Worm (Caenorhabditis elegans) whole organism, L4/young adult: ENCODE data around the gene nas-9.

Experiments
- W03F9.2 ChIP-seq: fragments of 150-350 bp; optimal IDR thresholded peaks from 2 replicates; lab custom pipeline; 2014; ENCODE audit warnings: missing biosample characterization, missing genetic modification characterization
- dao-5 ChIP-seq: sonication (generic microtip); optimal IDR thresholded peaks from 2 replicates; lab custom pipeline; 2016; ENCODE audit warnings: missing genotype, missing genetic modification characterization, moderate library complexity, missing compliant biosample characterization
- him-1 ChIP-seq: sonication (generic microtip); optimal IDR thresholded peaks from 2 replicates; lab custom pipeline; 2016; ENCODE audit warnings: missing genotype, missing genetic modification reagents, missing genetic modification characterization, missing compliant biosample characterization

The nas-9 gene

DNA sequence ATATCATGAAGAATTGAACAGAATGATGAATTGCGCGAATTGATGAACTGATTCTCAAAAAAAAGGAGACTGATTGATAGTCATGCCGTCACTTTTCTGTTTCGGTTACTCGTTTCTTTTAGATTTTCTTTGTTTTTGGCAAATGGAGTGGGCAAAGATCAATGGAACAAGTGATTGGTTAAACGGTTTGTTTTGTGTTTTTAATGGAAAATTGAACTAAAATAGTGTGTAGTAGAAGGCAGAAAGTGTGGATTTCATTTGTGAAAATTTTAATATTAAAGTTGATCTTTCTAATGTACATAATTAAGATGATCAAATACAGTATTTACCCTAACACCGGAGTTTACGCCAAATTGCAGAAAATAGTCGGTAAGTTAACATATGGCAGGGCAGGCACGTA, at the start of gene nas-9:
TSS of gene nas-9 (minus strand) at position 101 of the 400 bp plus-strand sequence.
- no peak for TF ChIP-seq him-1 (tag; lab: Kevin White, UChicago)
- TF ChIP-seq dao-5 (tag; lab: Kevin White, UChicago), result no peak
- no peak for TF ChIP-seq W03F9.2

DNA sequence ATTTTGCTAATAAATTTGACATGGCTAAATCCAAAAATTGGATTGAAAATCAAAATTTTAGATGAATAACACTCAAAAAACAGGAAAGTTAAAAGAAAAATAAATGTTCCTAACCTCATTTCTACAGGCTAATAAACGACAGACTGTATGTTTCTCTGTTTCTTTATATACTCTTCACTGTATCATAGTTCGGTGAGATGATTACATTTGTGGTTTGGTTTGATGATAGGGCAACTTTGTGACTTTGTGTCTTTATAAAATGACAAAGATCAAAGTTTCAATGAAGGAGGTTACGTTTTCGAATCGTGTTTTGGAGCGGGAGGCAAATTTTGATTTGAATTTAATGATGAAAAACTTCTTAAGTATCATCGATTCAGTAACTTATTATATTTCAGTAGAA, 49.7 kb upstream of the nas-9 start, which contains the start of gene ugt-12:
TSS of gene ugt-12 (minus strand) at position 153 of the 400 bp plus-strand sequence.
- no peak for TF ChIP-seq him-1 (tag; lab: Kevin White, UChicago)
- TF ChIP-seq dao-5 (tag; lab: Kevin White, UChicago), result no peak
- no peak for TF ChIP-seq W03F9.2

DNA sequence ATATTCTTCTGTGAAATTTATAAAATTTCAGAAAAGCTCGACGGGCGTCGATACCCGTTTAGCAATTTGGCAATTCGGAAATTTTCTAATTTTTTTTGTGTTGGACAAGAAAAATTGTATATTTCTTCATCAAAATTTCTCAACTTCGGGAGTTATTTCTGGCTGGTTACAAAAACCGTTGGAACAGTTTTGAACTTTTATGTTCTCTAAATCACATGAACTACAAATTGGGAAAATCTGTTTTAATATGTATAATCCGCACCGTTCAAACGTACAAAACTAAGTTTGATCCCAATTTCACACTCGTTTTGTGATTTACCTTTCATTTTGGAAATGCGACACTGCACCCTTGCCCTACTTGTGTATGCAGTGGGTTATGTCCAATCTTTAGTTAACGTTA, 45.6 kb upstream of the nas-9 start, which contains the start of gene T19H12.3:
TSS of gene T19H12.3 (plus strand) at position 301 of the 400 bp plus-strand sequence.
- TF ChIP-seq W03F9.2, result no peak
- TF ChIP-seq dao-5 (tag; lab: Kevin White, UChicago), result no peak
- no peak for TF ChIP-seq him-1 (tag; lab: Kevin White, UChicago)

DNA sequence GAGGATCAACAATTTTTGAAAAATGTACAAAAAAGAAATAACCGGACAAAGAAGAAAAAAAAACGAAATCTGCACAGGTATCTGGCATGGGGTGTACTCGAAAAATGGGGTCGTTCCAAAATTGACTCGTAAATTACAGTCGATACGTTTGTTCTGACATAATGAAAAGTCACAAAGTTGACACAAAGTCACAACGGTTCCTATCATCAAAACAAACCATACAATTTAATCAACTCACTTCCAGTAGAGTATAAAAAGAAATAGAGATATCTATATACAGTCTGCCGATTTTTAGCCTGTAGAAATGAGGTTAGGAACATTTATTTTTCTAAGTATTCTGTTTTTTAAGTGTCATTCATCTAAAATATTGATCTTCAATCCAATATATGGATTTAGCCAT, 44.7 kb upstream of the nas-9 start, which contains the start of gene T19H12.12:
TSS of gene T19H12.12 (plus strand) at position 301 of the 400 bp plus-strand sequence.
- TF ChIP-seq dao-5 (tag; lab: Kevin White, UChicago), result no peak

DNA sequence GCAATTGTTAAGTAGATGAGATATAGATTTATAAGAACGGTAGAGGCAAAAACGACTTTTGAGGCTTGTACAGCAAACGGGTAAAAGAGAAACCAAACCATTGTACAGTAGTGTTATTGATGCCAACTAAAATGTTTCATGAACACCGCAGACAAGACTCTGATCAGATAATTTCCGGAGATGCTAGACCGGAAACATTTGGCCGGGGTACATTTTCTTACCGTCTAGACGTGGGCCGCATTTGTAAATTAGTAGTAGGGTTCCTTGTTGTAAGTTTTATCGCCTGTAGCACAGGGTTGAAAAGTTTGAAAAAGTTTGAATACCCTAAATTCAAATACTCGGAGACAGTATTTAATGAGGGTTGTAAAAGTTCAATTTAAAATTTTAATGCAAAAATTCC, 41.6 kb upstream of the nas-9 start, which contains the start of gene str-32:
TSS of gene str-32 (minus strand) at position 101 of the 400 bp plus-strand sequence.
- TF ChIP-seq him-1 (tag; lab: Kevin White, UChicago) (no peak), dao-5 (tag; lab: Kevin White, UChicago) (no peak), W03F9.2 (no peak)

DNA sequence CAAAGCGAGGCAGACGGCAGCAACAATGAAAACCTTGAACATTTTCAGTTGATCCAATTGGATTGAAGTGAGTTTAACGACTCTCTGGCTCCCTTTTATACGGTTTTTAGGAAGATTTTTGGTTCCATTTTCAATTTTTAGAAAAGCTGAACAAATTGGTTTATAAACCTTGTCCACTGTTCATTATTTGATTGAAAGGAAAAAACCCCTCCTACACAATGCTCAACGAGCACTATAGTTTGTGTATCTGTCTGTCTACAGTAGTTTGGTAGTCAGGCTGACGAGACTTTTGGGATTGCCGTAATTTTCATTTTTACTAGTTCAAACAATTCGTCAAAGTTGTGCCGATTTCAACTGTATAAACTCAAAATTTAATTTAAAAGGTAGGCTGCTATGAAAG, 39.4 kb upstream of the nas-9 start, which contains the start of gene T19H12.15:
TSS of gene T19H12.15 (minus strand) at position 101 of the 400 bp plus-strand sequence.
- TF ChIP-seq dao-5 (tag; lab: Kevin White, UChicago) (no peak), him-1 (tag; lab: Kevin White, UChicago) (no peak), W03F9.2 (no peak)

DNA sequence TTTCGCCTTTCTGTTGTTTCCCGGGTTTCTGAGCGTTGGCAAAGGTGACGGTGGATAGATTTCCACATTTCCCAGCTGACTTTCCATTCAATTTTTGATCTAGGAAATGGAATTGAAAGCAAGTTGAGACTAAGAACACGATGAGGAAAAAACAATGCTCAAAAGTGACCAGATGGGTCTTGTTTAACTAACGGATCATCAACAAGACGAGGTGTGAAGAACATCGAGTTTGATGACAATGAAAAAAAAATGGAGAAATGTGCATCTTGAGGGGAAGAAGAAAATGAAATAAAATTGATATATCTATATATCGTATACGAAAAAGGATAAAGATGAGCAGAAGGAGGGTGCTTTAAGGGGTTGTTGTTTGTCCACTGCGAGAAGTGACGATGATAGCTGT, 37.8 kb upstream of the nas-9 start, which contains the start of gene T19H12.6:
TSS of gene T19H12.6 (minus strand) at position 101 of the 400 bp plus-strand sequence.
- no peak for TF ChIP-seq him-1 (tag; lab: Kevin White, UChicago)
- TF ChIP-seq dao-5 (tag; lab: Kevin White, UChicago), result no peak
- no peak for TF ChIP-seq W03F9.2

DNA sequence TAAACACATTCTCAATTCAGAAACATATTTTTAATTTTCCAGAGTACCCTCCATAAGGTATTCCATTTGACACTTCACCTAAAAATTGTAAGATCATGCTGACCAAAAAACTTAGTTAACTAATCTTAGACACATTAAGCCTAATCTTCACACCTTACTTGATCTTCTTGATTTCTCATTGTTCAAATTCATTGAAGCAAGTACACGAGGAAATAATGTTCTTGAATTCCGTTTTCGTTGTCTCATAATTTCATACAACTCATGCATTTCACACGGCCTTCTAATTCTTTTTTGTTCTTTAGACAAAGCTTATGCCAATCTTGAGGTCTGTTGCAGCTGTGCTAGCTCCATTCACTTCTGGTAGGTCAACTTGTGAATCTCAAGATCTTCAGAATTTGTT, 32.2 kb upstream of the nas-9 start, which contains the start of gene srd-33:
TSS of gene srd-33 (plus strand) at position 301 of the 400 bp plus-strand sequence.
- TF ChIP-seq W03F9.2 (no peak), him-1 (tag; lab: Kevin White, UChicago) (no peak), dao-5 (tag; lab: Kevin White, UChicago) (no peak)

DNA sequence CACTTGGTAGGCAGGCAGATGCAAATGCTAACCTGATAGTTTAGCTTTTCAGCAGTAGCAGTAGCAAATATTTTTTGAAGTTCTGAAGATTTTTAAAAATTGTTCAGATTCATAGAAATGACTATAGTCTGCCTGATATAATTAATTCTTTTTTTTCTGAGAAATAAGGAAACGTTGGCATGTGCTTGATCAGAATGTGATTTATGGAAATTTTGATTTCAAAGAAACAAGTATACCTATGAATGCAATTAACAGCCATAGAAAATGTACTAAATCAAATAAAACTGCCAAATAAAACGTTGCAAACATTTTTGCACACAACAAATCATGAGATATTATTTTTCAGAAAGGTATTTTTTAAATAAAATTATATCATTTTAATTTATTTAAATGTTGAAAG, 30.8 kb upstream of the nas-9 start:
- no peak for TF ChIP-seq dao-5 (tag; lab: Kevin White, UChicago)
- no peak for TF ChIP-seq him-1 (tag; lab: Kevin White, UChicago)
- no peak for TF ChIP-seq W03F9.2

DNA sequence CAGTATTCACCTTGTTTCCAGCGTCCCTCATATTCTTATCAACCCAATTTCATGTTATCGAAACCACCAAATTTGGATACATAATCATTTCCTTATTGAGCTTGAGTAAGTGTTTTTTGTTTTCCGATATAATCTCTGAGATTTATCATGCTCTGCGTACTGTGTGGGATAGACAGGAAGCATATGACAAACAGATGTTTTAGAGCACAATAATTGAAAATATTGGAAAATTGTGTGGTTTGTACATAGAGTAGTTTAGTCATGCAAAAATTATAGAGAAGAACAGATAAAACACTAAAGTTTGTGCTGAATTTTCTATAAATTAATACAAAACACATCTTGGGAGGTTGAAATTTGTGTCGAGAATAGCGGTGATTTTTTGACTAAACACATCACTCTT, 28.9 kb upstream of the nas-9 start:
- TF ChIP-seq him-1 (tag; lab: Kevin White, UChicago), result no peak
- no peak for TF ChIP-seq dao-5 (tag; lab: Kevin White, UChicago)
- TF ChIP-seq W03F9.2, result no peak

DNA sequence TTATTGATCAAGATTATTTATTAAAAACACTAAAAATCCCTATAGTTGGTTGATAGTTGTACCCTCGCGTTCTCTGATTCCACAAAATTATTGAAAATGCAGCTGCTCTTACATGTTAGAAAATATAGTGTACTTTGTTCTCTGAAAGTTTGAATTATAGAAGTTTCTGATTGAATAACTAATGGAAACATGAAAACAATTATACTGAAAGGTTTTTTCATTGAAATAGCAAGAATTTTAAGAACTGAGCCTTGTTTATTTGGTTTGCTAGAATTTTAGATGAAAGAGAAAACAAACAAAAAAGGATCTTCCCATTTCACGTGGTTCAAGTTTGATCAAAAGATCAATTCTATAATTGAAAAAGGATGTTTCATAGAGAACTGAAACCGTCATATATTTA, 27.7 kb upstream of the nas-9 start:
- TF ChIP-seq dao-5 (tag; lab: Kevin White, UChicago) (no peak), W03F9.2 (no peak), him-1 (tag; lab: Kevin White, UChicago) (no peak)

DNA sequence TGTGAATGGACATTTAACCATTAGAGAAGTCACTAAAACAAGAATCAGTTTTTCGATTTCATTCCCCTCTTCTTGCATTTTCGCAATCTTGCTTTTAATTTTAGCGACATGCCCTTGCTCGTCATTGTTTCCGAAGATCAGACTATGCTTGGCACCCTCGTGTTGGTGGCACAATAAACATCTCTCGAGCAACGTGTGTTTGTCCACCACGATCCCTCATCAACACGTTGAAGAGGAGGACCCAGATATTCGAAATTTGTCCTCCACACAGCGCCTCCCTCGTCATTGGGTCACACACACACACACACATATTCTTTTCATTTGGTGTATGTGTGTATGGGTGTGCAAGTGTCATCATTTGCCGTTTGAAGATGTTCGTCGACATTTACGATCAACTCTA, 25.6 kb upstream of the nas-9 start, which contains the start of gene srd-32:
TSS of gene srd-32 (plus strand) at position 301 of the 400 bp plus-strand sequence.
- TF ChIP-seq dao-5 (tag; lab: Kevin White, UChicago) (no peak), him-1 (tag; lab: Kevin White, UChicago) (no peak), W03F9.2 (no peak)

DNA sequence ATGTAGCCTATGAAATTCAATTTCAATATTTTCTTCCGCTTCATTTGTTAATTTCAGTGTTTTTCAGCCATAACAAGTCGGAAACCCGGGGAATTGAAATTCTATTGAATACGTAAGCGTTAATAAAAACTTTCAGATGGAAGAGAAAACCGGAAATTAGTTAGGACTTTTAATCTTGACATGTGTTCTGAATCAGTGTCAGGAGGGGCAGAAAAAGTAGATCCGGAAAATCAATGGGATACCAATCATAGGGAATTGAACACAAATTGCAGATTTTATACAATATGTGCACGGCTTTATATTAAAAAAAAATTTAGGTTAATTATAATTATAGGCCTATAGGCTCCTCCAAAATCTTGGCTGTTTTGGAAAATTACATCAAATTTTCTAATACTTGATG, 24.5 kb upstream of the nas-9 start:
- TF ChIP-seq him-1 (tag; lab: Kevin White, UChicago) (no peak), W03F9.2 (no peak), dao-5 (tag; lab: Kevin White, UChicago) (no peak)

DNA sequence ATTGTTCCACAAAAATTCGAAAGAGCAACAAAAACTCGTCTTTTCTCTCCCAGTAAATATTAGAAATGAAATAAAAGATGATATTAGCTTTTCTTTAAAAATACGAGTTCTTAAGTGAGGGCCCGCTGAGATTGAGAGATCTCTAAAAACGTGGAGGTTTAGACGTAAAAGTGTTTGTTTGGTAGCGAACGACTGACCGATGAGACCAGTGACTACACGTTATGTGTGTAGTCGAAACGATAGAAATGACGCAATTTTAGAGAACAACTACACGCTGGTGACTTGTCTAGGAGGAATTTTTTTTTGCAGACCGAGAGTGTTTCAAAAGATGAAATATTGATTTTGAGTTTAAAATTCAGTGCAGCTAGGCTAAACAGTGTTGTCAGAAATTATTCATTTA, 22.9 kb upstream of the nas-9 start, which contains the start of gene C37H5.13:
TSS of gene C37H5.13 (minus strand) at position 229 of the 400 bp plus-strand sequence.
- TF ChIP-seq W03F9.2 (no peak), him-1 (tag; lab: Kevin White, UChicago) (no peak), dao-5 (tag; lab: Kevin White, UChicago) (no peak)

DNA sequence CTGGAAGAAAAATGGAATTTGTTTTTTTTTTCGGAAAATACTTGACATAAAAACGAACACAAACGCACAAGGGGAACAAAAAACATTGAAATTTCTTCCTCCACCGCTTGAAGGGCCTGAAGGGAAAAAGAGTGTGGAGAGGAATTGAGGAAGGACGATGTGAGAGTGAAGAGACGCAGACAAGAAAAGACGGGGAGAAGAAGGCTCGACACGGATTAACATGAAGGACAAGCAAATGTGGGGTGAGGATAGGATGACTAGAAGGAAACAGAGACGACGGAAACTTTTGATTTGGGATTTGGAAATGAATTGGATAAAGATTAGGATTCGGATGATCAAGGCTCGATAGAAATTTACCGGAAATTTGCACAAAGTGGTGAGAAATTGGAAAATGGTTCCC, 20.7 kb upstream of the nas-9 start:
- TF ChIP-seq dao-5 (tag; lab: Kevin White, UChicago), result no peak
- TF ChIP-seq W03F9.2, result no peak
- TF ChIP-seq him-1 (tag; lab: Kevin White, UChicago), result no peak
